Fruit fly (Drosophila melanogaster) whole organism, embryonic: ENCODE measurements around the gene TfIIFbeta.

Experiments
- ATbp ChIP-seq: fragments of 200-800 bp; sonication (Bioruptor generic); optimal IDR thresholded peaks from 2 replicates; lab custom pipeline; 2017; ENCODE audit warnings: missing biosample characterization, mild to moderate bottlenecking, missing genetic modification characterization, missing genetic modification reagents
- Bgb ChIP-seq: fragments of 200-800 bp; sonication (Bioruptor generic); IDR thresholded peaks from 2 replicates; pipeline ENCODE4 v1.3.6; 2022; ENCODE audit warnings: missing biosample characterization, missing genetic modification characterization; ENCODE audit not compliant: partially characterized antibody
- C15 ChIP-seq: fragments of 200-800 bp; sonication (Bioruptor generic); IDR thresholded peaks from 3 replicates; pipeline ENCODE4 v1.3.6; 2022; ENCODE audit warnings: missing biosample characterization, missing genetic modification characterization
- CG10209 ChIP-seq: fragments of 200-800 bp; sonication (Bioruptor generic); optimal IDR thresholded peaks from 3 replicates; lab custom pipeline; 2017; ENCODE audit warnings: missing biosample characterization, mild to moderate bottlenecking, missing genetic modification characterization, missing genetic modification reagents
- CG13123 ChIP-seq: fragments of 200-800 bp; sonication (Bioruptor generic); optimal IDR thresholded peaks from 2 replicates; lab custom pipeline; 2016; ENCODE audit warnings: missing biosample characterization, missing genetic modification characterization
- CG14667 ChIP-seq: fragments of 200-800 bp; sonication (Bioruptor generic); IDR thresholded peaks from 2 replicates; pipeline ENCODE4 v1.3.6; 2022; ENCODE audit warnings: missing biosample characterization, missing genetic modification characterization
- CG15073 ChIP-seq: fragments of 200-800 bp; sonication (Bioruptor generic); optimal IDR thresholded peaks from 2 replicates; lab custom pipeline; 2016; ENCODE audit warnings: missing biosample characterization, missing genetic modification characterization
- CG15696 ChIP-seq: fragments of 200-800 bp; sonication (Bioruptor generic); optimal IDR thresholded peaks from 2 replicates; lab custom pipeline; 2019; ENCODE audit warnings: missing biosample characterization, mild to moderate bottlenecking, missing genetic modification characterization, moderate library complexity
- CG17359 ChIP-seq: fragments of 200-800 bp; sonication (Bioruptor generic); optimal IDR thresholded peaks from 3 replicates; lab custom pipeline; 2018; ENCODE audit warnings: missing biosample characterization, mild to moderate bottlenecking, missing genetic modification characterization, moderate library complexity
- CG4282 ChIP-seq: fragments of 200-800 bp; sonication (Bioruptor generic); optimal IDR thresholded peaks from 2 replicates; lab custom pipeline; 2016; ENCODE audit warnings: missing biosample characterization, missing genetic modification characterization
- CG4707 ChIP-seq: fragments of 200-800 bp; sonication (Bioruptor generic); optimal IDR thresholded peaks from 2 replicates; lab custom pipeline; 2018; ENCODE audit warnings: missing biosample characterization, mild to moderate bottlenecking, missing genetic modification characterization, moderate library complexity
- CG6683 ChIP-seq: fragments of 200-800 bp; sonication (Bioruptor generic); optimal IDR thresholded peaks from 2 replicates; lab custom pipeline; 2017; ENCODE audit warnings: missing biosample characterization, mild to moderate bottlenecking, missing genetic modification characterization, missing genetic modification reagents
- CG6791 ChIP-seq: fragments of 200-800 bp; sonication (Bioruptor generic); IDR thresholded peaks from 3 replicates; pipeline ENCODE4 v1.3.6; 2022; ENCODE audit warnings: missing biosample characterization, missing genetic modification characterization; ENCODE audit not compliant: partially characterized antibody
- CG7556 ChIP-seq: fragments of 200-800 bp; sonication (Bioruptor generic); optimal IDR thresholded peaks from 2 replicates; lab custom pipeline; 2017; ENCODE audit warnings: missing biosample characterization, mild to moderate bottlenecking, missing genetic modification characterization
- CG9215 ChIP-seq: fragments of 200-800 bp; sonication (Bioruptor generic); IDR thresholded peaks from 2 replicates; pipeline ENCODE4 v1.3.6; 2022; ENCODE audit warnings: missing biosample characterization, missing genetic modification characterization
- CTCF ChIP-seq: fragments of 200-800 bp; sonication (Bioruptor generic); optimal IDR thresholded peaks from 2 replicates; lab custom pipeline; 2017; ENCODE audit warnings: missing biosample characterization, mild to moderate bottlenecking, missing genetic modification characterization, moderate library complexity
- D ChIP-seq, 2 experiments: fragments of 200-800 bp in 1 of 2; fragments of >200 bp in 1 of 2; sonication (Bioruptor generic) in 1 of 2; optimal IDR thresholded peaks; 2 replicates in 1 of 2; 3 replicates in 1 of 2; lab custom pipeline; 2017; ENCODE audit warnings: mild to moderate bottlenecking in 1 of 2, missing biosample characterization in 1 of 2, missing genetic modification characterization in 1 of 2, missing genetic modification reagents in 1 of 2
- Dad ChIP-seq: fragments of 200-800 bp; sonication (Bioruptor generic); optimal IDR thresholded peaks from 3 replicates; lab custom pipeline; 2016; ENCODE audit warnings: missing biosample characterization, missing genetic modification characterization
- Dfd ChIP-seq, 2 experiments: fragments of >200 bp; optimal IDR thresholded peaks; 2 replicates each; lab custom pipeline; 2017; ENCODE audit warnings: missing biosample characterization in 2 of 2, missing genetic modification characterization in 2 of 2
- Elba2 ChIP-seq: fragments of 200-800 bp; sonication (Bioruptor generic); optimal IDR thresholded peaks from 3 replicates; lab custom pipeline; 2016; ENCODE audit warnings: missing biosample characterization, missing genetic modification characterization
- HHEX ChIP-seq: fragments of 200-800 bp; sonication (Bioruptor generic); optimal IDR thresholded peaks from 3 replicates; lab custom pipeline; 2017; ENCODE audit warnings: missing biosample characterization, mild to moderate bottlenecking, missing genetic modification characterization, missing genetic modification reagents
- Lpt ChIP-seq: fragments of >200 bp; optimal IDR thresholded peaks from 2 replicates; lab custom pipeline; 2018; ENCODE audit warnings: missing biosample characterization, missing genetic modification characterization
- Mad ChIP-seq: fragments of 200-800 bp; sonication (Bioruptor generic); optimal IDR thresholded peaks from 2 replicates; lab custom pipeline; 2016; ENCODE audit warnings: missing biosample characterization, missing genetic modification characterization
- Mes4 ChIP-seq: fragments of 200-800 bp; sonication (Bioruptor generic); optimal IDR thresholded peaks from 2 replicates; lab custom pipeline; 2016; ENCODE audit warnings: missing biosample characterization, missing genetic modification characterization
- NC2α ChIP-seq: fragments of 200-800 bp; sonication (Bioruptor generic); optimal IDR thresholded peaks from 2 replicates; lab custom pipeline; 2016; ENCODE audit warnings: missing biosample characterization, missing genetic modification characterization
- NC2β ChIP-seq: fragments of 200-800 bp; sonication (Bioruptor generic); optimal IDR thresholded peaks from 2 replicates; lab custom pipeline; 2016; ENCODE audit warnings: missing biosample characterization, missing genetic modification characterization
- Neu2 ChIP-seq: fragments of 200-800 bp; sonication (Bioruptor generic); optimal IDR thresholded peaks from 3 replicates; lab custom pipeline; 2016; ENCODE audit warnings: missing biosample characterization, missing genetic modification characterization, borderline replicate concordance
- Nf-YB ChIP-seq: fragments of 200-800 bp; sonication (Bioruptor generic); optimal IDR thresholded peaks from 3 replicates; lab custom pipeline; 2019; ENCODE audit warnings: missing biosample characterization, mild to moderate bottlenecking, missing genetic modification characterization, moderate library complexity
- Poxn ChIP-seq: fragments of 200-800 bp; sonication (Bioruptor generic); IDR thresholded peaks from 2 replicates; pipeline ENCODE4 v1.3.6; 2022; ENCODE audit warnings: missing biosample characterization, missing genetic modification characterization
- Stat92E ChIP-seq, 3 experiments: fragments of >200 bp in 2 of 3; fragments of 200-800 bp in 1 of 3; sonication (Bioruptor generic) in 1 of 3; optimal IDR thresholded peaks; 2 replicates each; lab custom pipeline; 2017 to 2019; ENCODE audit warnings: missing biosample characterization in 3 of 3, missing genetic modification characterization in 3 of 3, mild to moderate bottlenecking in 1 of 3, moderate library complexity in 1 of 3
- TFAM ChIP-seq: fragments of 200-800 bp; sonication (Bioruptor generic); optimal IDR thresholded peaks from 2 replicates; lab custom pipeline; 2017; ENCODE audit warnings: missing biosample characterization, missing genetic modification characterization, inconsistent platforms
- ab ChIP-seq: fragments of 200-800 bp; sonication (Bioruptor generic); optimal IDR thresholded peaks from 2 replicates; lab custom pipeline; 2016; ENCODE audit warnings: missing biosample characterization, missing genetic modification characterization
- al ChIP-seq: fragments of 200-800 bp; sonication (Bioruptor generic); IDR thresholded peaks from 2 replicates; pipeline ENCODE4 v1.3.6; 2022; ENCODE audit warnings: missing biosample characterization, missing genetic modification characterization
- ash1 ChIP-seq: fragments of 200-800 bp; sonication (Bioruptor generic); optimal IDR thresholded peaks from 2 replicates; lab custom pipeline; 2018; ENCODE audit warnings: missing biosample characterization, mild to moderate bottlenecking, missing genetic modification characterization
- ato ChIP-seq: fragments of 200-800 bp; sonication (Bioruptor generic); IDR thresholded peaks from 2 replicates; pipeline ENCODE4 v1.3.6; 2022; ENCODE audit warnings: missing biosample characterization, missing genetic modification characterization; ENCODE audit not compliant: partially characterized antibody
- bowl ChIP-seq: fragments of 200-800 bp; sonication (Bioruptor generic); IDR thresholded peaks from 2 replicates; pipeline ENCODE4 v1.3.6; 2022; ENCODE audit warnings: missing biosample characterization, missing genetic modification characterization
- bsh ChIP-seq, 2 experiments: fragments of 200-800 bp; sonication (Bioruptor generic); optimal IDR thresholded peaks; 2 replicates each; lab custom pipeline; 2017 to 2018; ENCODE audit warnings: mild to moderate bottlenecking in 2 of 2, missing biosample characterization in 2 of 2, missing genetic modification characterization in 2 of 2, moderate library complexity in 1 of 2
- cato ChIP-seq: fragments of 200-800 bp; sonication (Bioruptor generic); optimal IDR thresholded peaks from 2 replicates; lab custom pipeline; 2016; ENCODE audit warnings: missing biosample characterization, missing genetic modification characterization, borderline replicate concordance
- cg ChIP-seq: fragments of 200-800 bp; sonication (Bioruptor generic); optimal IDR thresholded peaks from 3 replicates; lab custom pipeline; 2019; ENCODE audit warnings: missing biosample characterization, mild to moderate bottlenecking, missing genetic modification characterization, moderate library complexity
- croc ChIP-seq: fragments of 200-800 bp; sonication (Bioruptor generic); conservative IDR thresholded peaks from 3 replicates; pipeline ENCODE4 v1.3.6; 2022; ENCODE audit warnings: missing biosample characterization, missing genetic modification characterization
- crp ChIP-seq, 2 experiments: fragments of 200-800 bp; sonication (Bioruptor generic); optimal IDR thresholded peaks; 2 replicates in 1 of 2; 3 replicates in 1 of 2; lab custom pipeline; 2017; ENCODE audit warnings: missing biosample characterization in 2 of 2, missing genetic modification characterization in 2 of 2, mild to moderate bottlenecking in 1 of 2, moderate library complexity in 1 of 2
- eyg ChIP-seq: fragments of 200-800 bp; sonication (Bioruptor generic); optimal IDR thresholded peaks from 3 replicates; lab custom pipeline; 2016; ENCODE audit warnings: missing biosample characterization, missing genetic modification characterization
- fd96Cb ChIP-seq: fragments of 200-800 bp; sonication (Bioruptor generic); optimal IDR thresholded peaks from 2 replicates; lab custom pipeline; 2018; ENCODE audit warnings: missing biosample characterization, mild to moderate bottlenecking, missing genetic modification characterization, moderate library complexity
- fu2 ChIP-seq: fragments of 200-800 bp; sonication (Bioruptor generic); optimal IDR thresholded peaks from 2 replicates; lab custom pipeline; 2016; ENCODE audit warnings: missing biosample characterization, missing genetic modification characterization
- her ChIP-seq: fragments of 200-800 bp; sonication (Bioruptor generic); optimal IDR thresholded peaks from 2 replicates; lab custom pipeline; 2016; ENCODE audit warnings: missing biosample characterization, missing genetic modification characterization
- jing ChIP-seq: fragments of 200-800 bp; sonication (Bioruptor generic); optimal IDR thresholded peaks from 2 replicates; lab custom pipeline; 2018; ENCODE audit warnings: missing biosample characterization, mild to moderate bottlenecking, missing genetic modification characterization
- pnt ChIP-seq: fragments of 200-800 bp; sonication (Bioruptor generic); optimal IDR thresholded peaks from 3 replicates; lab custom pipeline; 2016; ENCODE audit warnings: missing biosample characterization, missing genetic modification characterization
- sens-2 ChIP-seq: fragments of 200-800 bp; sonication (Bioruptor generic); IDR thresholded peaks from 2 replicates; pipeline ENCODE4 v1.3.6; 2022; ENCODE audit warnings: missing biosample characterization, missing genetic modification characterization
- ttk ChIP-seq: fragments of 200-800 bp; sonication (Bioruptor generic); IDR thresholded peaks from 2 replicates; pipeline ENCODE4 v2.1.2; 2022; ENCODE audit warnings: missing biosample characterization, missing genetic modification characterization
- zf30C ChIP-seq: fragments of 200-800 bp; sonication (Bioruptor generic); optimal IDR thresholded peaks from 3 replicates; lab custom pipeline; 2018; ENCODE audit warnings: missing biosample characterization, mild to moderate bottlenecking, missing genetic modification characterization

The TfIIFbeta gene

dm6 chr3R:10784058-10784499 lies 16.5 kb upstream of the TfIIFbeta start, which contains the start of the genes mRpL37 and Rbp1 (continued):
- TF ChIP-seq ATbp (GFP tag; lab: Kevin White, UChicago) (no peak), CG4707 (no peak), CG9215 (peak; percentile 88), Nf-YB (GFP tag; lab: Kevin White, UChicago) (no peak), Mad (GFP tag; lab: Kevin White, UChicago) (peak; percentile 54), bowl (GFP tag; lab: Robert Waterston, UW) (no peak), NC2β (GFP tag; lab: Kevin White, UChicago) (peak; percentile 45), Bgb (GFP tag; lab: Robert Waterston, UW) (peak; percentile 79), ato (GFP tag; lab: Robert Waterston, UW) (peak; percentile 30; the same call in 1 of the 2 replicates), CTCF (no peak), sens-2 (GFP tag; lab: Robert Waterston, UW) (no peak), CG15073 (GFP tag; lab: Kevin White, UChicago) (no peak), C15 (GFP tag; lab: Robert Waterston, UW) (0 out of 3 replicates have a peak, but pooled peaks have one; percentile 48), her (no peak), cato (GFP tag; lab: Kevin White, UChicago) (peak; percentile 68), Poxn (GFP tag; lab: Robert Waterston, UW) (no peak), CG6791 (peak; percentile 60; the same call in 2 of the 3 replicates), Elba2 (GFP tag; lab: Kevin White, UChicago) (peak; percentile 20), Neu2 (GFP tag; lab: Kevin White, UChicago) (no peak), ttk (GFP tag; lab: Robert Waterston, UW) (peak; percentile 63), HHEX (GFP tag; lab: Kevin White, UChicago) (peak; percentile 51), pnt (GFP tag; lab: Kevin White, UChicago) (peak; percentile 78), TFAM (GFP tag; lab: Kevin White, UChicago) (no peak), D (optimal IDR thresholded peaks at IDR 0.05; lab: Kevin White, UChicago) (no peak), D (GFP tag; optimal IDR thresholded peaks at IDR 0.05; lab: Kevin White, UChicago) (peak; percentile 62), Dad (GFP tag; lab: Kevin White, UChicago) (peak; percentile 24), CG6683 (no peak), ab (GFP tag; lab: Kevin White, UChicago) (no peak), CG13123 (GFP tag; lab: Kevin White, UChicago) (peak; percentile 50), zf30C (GFP tag; lab: Kevin White, UChicago) (no peak), CG17359 (peak; percentile 50), crp (GFP tag; optimal IDR thresholded peaks at IDR 0.05; lab: Kevin White, UChicago) (peak in 1 of 2 experiments; percentile 40), Stat92E (GFP tag; optimal IDR thresholded peaks at IDR 0.05; lab: Kevin White, UChicago) (peak in 1 of 3 experiments; percentile 30), jing (GFP tag; lab: Kevin White, UChicago) (peak; percentile 1), Dfd (GFP tag; optimal IDR thresholded peaks at IDR 0.05; lab: Kevin White, UChicago) (peak in 1 of 2 experiments; percentile 16), CG7556 (GFP tag; lab: Kevin White, UChicago) (no peak), Lpt (GFP tag; lab: Kevin White, UChicago) (no peak), Mes4 (GFP tag; lab: Kevin White, UChicago) (no peak), NC2α (GFP tag; lab: Kevin White, UChicago) (no peak), CG14667 (GFP tag; lab: Robert Waterston, UW) (peak; percentile 48), cg (GFP tag; lab: Kevin White, UChicago) (no peak), croc (GFP tag; lab: Robert Waterston, UW) (peak; percentile 80), fu2 (GFP tag; lab: Kevin White, UChicago) (no peak), al (GFP tag; lab: Robert Waterston, UW) (peak; percentile 85), ash1 (GFP tag; lab: Kevin White, UChicago) (no peak), bsh (GFP tag; optimal IDR thresholded peaks at IDR 0.05; lab: Kevin White, UChicago) (peak in 1 of 2 experiments; percentile 68), eyg (GFP tag; lab: Kevin White, UChicago) (no peak), CG4282 (no peak), fd96Cb (tag; lab: Kevin White, UChicago) (peak; percentile 59), CG15696 (tag; lab: Kevin White, UChicago) (peak; percentile 88), CG10209 (GFP tag; lab: Kevin White, UChicago) (peak; percentile 69)
